Fruit fly (Drosophila melanogaster): Measurements from ENCODE around the gene brv2.

DNA sequence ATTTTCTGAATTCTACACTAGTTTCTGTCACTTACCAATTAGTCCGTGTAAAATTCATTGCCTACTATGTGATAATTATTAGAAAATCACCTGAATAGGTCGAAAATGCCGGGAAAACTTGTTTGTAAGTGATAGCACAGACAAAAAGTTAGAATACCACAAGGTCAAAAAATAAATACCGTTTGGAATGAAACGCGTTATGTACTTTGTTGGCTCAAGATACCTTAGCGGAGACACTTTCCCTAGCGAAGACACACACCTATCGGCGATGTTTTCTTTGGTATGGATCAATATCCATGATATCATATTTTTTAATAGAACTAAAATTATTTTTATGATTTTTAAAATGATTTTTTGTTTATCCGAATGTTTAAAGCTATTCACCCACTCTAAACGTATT is 5.4 kb downstream of the brv2 start, which contains the start of gene CG6479:
- TF ChIP-seq Myc (optimal IDR thresholded peaks at IDR 0.05) (no peak), Sin3A (optimal IDR thresholded peaks at IDR 0.05) (no peak), psq (optimal IDR thresholded peaks at IDR 0.05) (no peak), h (optimal IDR thresholded peaks at IDR 0.05) (no peak), ttk (optimal IDR thresholded peaks at IDR 0.05) (no peak), insv (optimal IDR thresholded peaks at IDR 0.05) (no peak)

Data from Kc167 (cell line).